Fruit fly (Drosophila melanogaster) whole organism, embryonic: ENCODE data around the gene numb.

ENCODE experiments used
- CG10565 ChIP-seq: fragments of 200-800 bp; sonication (Bioruptor generic); optimal IDR thresholded peaks from 3 replicates; lab custom pipeline; 2016; ENCODE audit warnings: missing biosample characterization, mild to moderate bottlenecking, missing genetic modification characterization
- CG11723 ChIP-seq: fragments of 200-800 bp; sonication (Bioruptor generic); optimal IDR thresholded peaks from 2 replicates; lab custom pipeline; 2017; ENCODE audit warnings: missing biosample characterization, mild to moderate bottlenecking, missing genetic modification characterization
- CG12769 ChIP-seq: fragments of 200-800 bp; sonication (Bioruptor generic); optimal IDR thresholded peaks from 2 replicates; lab custom pipeline; 2019; ENCODE audit warnings: missing biosample characterization, mild to moderate bottlenecking, missing genetic modification characterization, moderate library complexity
- CG13287 ChIP-seq: fragments of 200-800 bp; sonication (Bioruptor generic); IDR thresholded peaks from 2 replicates; pipeline ENCODE4 v1.3.6; 2022; ENCODE audit warnings: missing biosample characterization, missing genetic modification characterization; ENCODE audit not compliant: partially characterized antibody
- CG15073 ChIP-seq: fragments of 200-800 bp; sonication (Bioruptor generic); optimal IDR thresholded peaks from 2 replicates; lab custom pipeline; 2016; ENCODE audit warnings: missing biosample characterization, missing genetic modification characterization
- CG15269 ChIP-seq: fragments of 200-800 bp; sonication (Bioruptor generic); optimal IDR thresholded peaks from 2 replicates; lab custom pipeline; 2018; ENCODE audit warnings: missing biosample characterization, mild to moderate bottlenecking, missing genetic modification characterization, moderate library complexity
- CG31441 ChIP-seq: fragments of 200-800 bp; sonication (Bioruptor generic); IDR thresholded peaks from 2 replicates; pipeline ENCODE4 v1.3.6; 2022; ENCODE audit warnings: missing biosample characterization, missing genetic modification characterization
- CG3995 ChIP-seq: fragments of 200-800 bp; sonication (Bioruptor generic); optimal IDR thresholded peaks from 3 replicates; lab custom pipeline; 2016; ENCODE audit warnings: missing biosample characterization, missing genetic modification characterization
- CG5245 ChIP-seq: fragments of 200-800 bp; sonication (Bioruptor generic); optimal IDR thresholded peaks from 3 replicates; lab custom pipeline; 2016; ENCODE audit warnings: missing biosample characterization, missing genetic modification characterization
- CG7786 ChIP-seq: fragments of 200-800 bp; sonication (Bioruptor generic); optimal IDR thresholded peaks from 2 replicates; lab custom pipeline; 2016; ENCODE audit warnings: missing biosample characterization, missing genetic modification characterization
- CG7839 ChIP-seq: fragments of 200-800 bp; sonication (Bioruptor generic); optimal IDR thresholded peaks from 3 replicates; lab custom pipeline; 2018; ENCODE audit warnings: missing biosample characterization, mild to moderate bottlenecking, missing genetic modification characterization, moderate library complexity
- CG8388 ChIP-seq: fragments of 200-800 bp; sonication (Bioruptor generic); optimal IDR thresholded peaks from 2 replicates; lab custom pipeline; 2019; ENCODE audit warnings: missing biosample characterization, mild to moderate bottlenecking, missing genetic modification characterization, moderate library complexity
- CG8944 ChIP-seq: fragments of 200-800 bp; sonication (Bioruptor generic); optimal IDR thresholded peaks from 3 replicates; lab custom pipeline; 2016; ENCODE audit warnings: missing biosample characterization, missing genetic modification characterization
- CG9797 ChIP-seq: fragments of 200-800 bp; sonication (Bioruptor generic); optimal IDR thresholded peaks from 3 replicates; lab custom pipeline; 2018; ENCODE audit warnings: missing biosample characterization, mild to moderate bottlenecking, missing genetic modification characterization
- Chrac-16 ChIP-seq: fragments of 200-800 bp; sonication (Bioruptor generic); optimal IDR thresholded peaks from 3 replicates; lab custom pipeline; 2016; ENCODE audit warnings: missing biosample characterization, missing genetic modification characterization
- D19B ChIP-seq: fragments of 200-800 bp; sonication (Bioruptor generic); optimal IDR thresholded peaks from 2 replicates; lab custom pipeline; 2017; ENCODE audit warnings: missing biosample characterization, mild to moderate bottlenecking, missing genetic modification characterization
- Ets65A ChIP-seq: fragments of 200-800 bp; sonication (Bioruptor generic); peaks from one replicate; lab custom pipeline; 2016; ENCODE audit warnings: missing biosample characterization, missing genetic modification characterization
- Gug ChIP-seq: fragments of 200-800 bp; sonication (Bioruptor generic); IDR thresholded peaks from 4 replicates; pipeline ENCODE4 v1.3.6; 2022; ENCODE audit warnings: missing biosample characterization, missing genetic modification characterization
- HLH3B ChIP-seq: fragments of 200-800 bp; sonication (Bioruptor generic); IDR thresholded peaks from 2 replicates; pipeline ENCODE4 v1.3.6; 2022; ENCODE audit warnings: missing biosample characterization, missing genetic modification characterization
- HLH54F ChIP-seq: fragments of 200-800 bp; sonication (Bioruptor generic); optimal IDR thresholded peaks from 3 replicates; lab custom pipeline; 2016; ENCODE audit warnings: missing biosample characterization, missing genetic modification characterization
- Hr39 ChIP-seq: fragments of >200 bp; optimal IDR thresholded peaks from 2 replicates; lab custom pipeline; 2017
- Lim3 ChIP-seq: fragments of 200-800 bp; sonication (Bioruptor generic); IDR thresholded peaks from 2 replicates; pipeline ENCODE4 v1.3.6; 2022; ENCODE audit warnings: missing biosample characterization, missing genetic modification characterization
- NC2α ChIP-seq: fragments of 200-800 bp; sonication (Bioruptor generic); optimal IDR thresholded peaks from 2 replicates; lab custom pipeline; 2016; ENCODE audit warnings: missing biosample characterization, missing genetic modification characterization
- Oaz ChIP-seq: fragments of 200-800 bp; sonication (Bioruptor generic); IDR thresholded peaks from 2 replicates; pipeline ENCODE4 v1.3.6; 2022; ENCODE audit warnings: missing biosample characterization, missing genetic modification characterization
- Pdp1 ChIP-seq, 2 experiments: fragments of 200-800 bp; sonication (Bioruptor generic); optimal IDR thresholded peaks; 3 replicates each; lab custom pipeline; 2016; ENCODE audit warnings: missing biosample characterization in 2 of 2, missing genetic modification characterization in 2 of 2, mild to moderate bottlenecking in 1 of 2, moderate library complexity in 1 of 2
- Ptx1 ChIP-seq: fragments of 200-800 bp; sonication (Bioruptor generic); IDR thresholded peaks from 2 replicates; pipeline ENCODE4 v1.3.6; 2022; ENCODE audit warnings: missing biosample characterization, missing genetic modification characterization
- Xbp1 ChIP-seq: fragments of 200-800 bp; sonication (Bioruptor generic); optimal IDR thresholded peaks from 3 replicates; lab custom pipeline; 2016; ENCODE audit warnings: missing biosample characterization, mild to moderate bottlenecking, missing genetic modification characterization
- al ChIP-seq: fragments of 200-800 bp; sonication (Bioruptor generic); IDR thresholded peaks from 2 replicates; pipeline ENCODE4 v1.3.6; 2022; ENCODE audit warnings: missing biosample characterization, missing genetic modification characterization
- ap ChIP-seq: fragments of 200-800 bp; sonication (Bioruptor generic); IDR thresholded peaks from 2 replicates; pipeline ENCODE4 v1.3.6; 2022; ENCODE audit warnings: missing biosample characterization, missing genetic modification characterization
- da ChIP-seq: fragments of 200-800 bp; sonication (Bioruptor generic); optimal IDR thresholded peaks from 2 replicates; lab custom pipeline; 2016; ENCODE audit warnings: missing biosample characterization, missing genetic modification characterization
- disco-r ChIP-seq: fragments of 200-800 bp; sonication (Bioruptor generic); optimal IDR thresholded peaks from 2 replicates; lab custom pipeline; 2016; ENCODE audit warnings: missing biosample characterization, missing genetic modification characterization
- fru ChIP-seq: fragments of >200 bp; optimal IDR thresholded peaks from 2 replicates; lab custom pipeline; 2017
- gcm ChIP-seq: fragments of 200-800 bp; sonication (Bioruptor generic); optimal IDR thresholded peaks from 2 replicates; lab custom pipeline; 2019; ENCODE audit warnings: missing biosample characterization, mild to moderate bottlenecking, missing genetic modification characterization, moderate library complexity
- gcm2 ChIP-seq: fragments of 200-800 bp; sonication (Bioruptor generic); optimal IDR thresholded peaks from 2 replicates; lab custom pipeline; 2016; ENCODE audit warnings: missing biosample characterization, missing genetic modification characterization
- gsb-n ChIP-seq: fragments of 200-800 bp; sonication (Bioruptor generic); optimal IDR thresholded peaks from 3 replicates; lab custom pipeline; 2018; ENCODE audit warnings: missing biosample characterization, mild to moderate bottlenecking, missing genetic modification characterization
- gt ChIP-seq: fragments of 200-800 bp; sonication (Bioruptor generic); IDR thresholded peaks from 2 replicates; pipeline ENCODE4 v1.3.6; 2022; ENCODE audit warnings: missing biosample characterization, missing genetic modification characterization
- lbe ChIP-seq: fragments of 200-800 bp; sonication (Bioruptor generic); optimal IDR thresholded peaks from 2 replicates; lab custom pipeline; 2016; ENCODE audit warnings: missing biosample characterization, mild to moderate bottlenecking, missing genetic modification characterization
- prd ChIP-seq, 3 experiments: fragments of >200 bp in 2 of 3; fragments of 200-800 bp in 1 of 3; sonication (Bioruptor generic) in 1 of 3; optimal IDR thresholded peaks in 2 of 3; IDR thresholded peaks in 1 of 3; 2 replicates in 2 of 3; 3 replicates in 1 of 3; pipeline versions ENCODE4 v1.3.6 to Lab custom; 2017 to 2022; ENCODE audit warnings: missing biosample characterization in 1 of 3, missing genetic modification characterization in 1 of 3
- psq ChIP-seq: fragments of 200-800 bp; sonication (Bioruptor generic); optimal IDR thresholded peaks from 2 replicates; lab custom pipeline; 2017; ENCODE audit warnings: missing biosample characterization, missing genetic modification characterization
- pum ChIP-seq: fragments of 200-800 bp; sonication (Bioruptor generic); optimal IDR thresholded peaks from 2 replicates; lab custom pipeline; 2016; ENCODE audit warnings: missing biosample characterization, missing genetic modification characterization
- row ChIP-seq: fragments of 200-800 bp; sonication (Bioruptor generic); IDR thresholded peaks from 3 replicates; pipeline ENCODE4 v1.3.6; 2022; ENCODE audit warnings: missing biosample characterization, missing genetic modification characterization
- sens ChIP-seq: fragments of 200-800 bp; sonication (Bioruptor generic); peaks from one replicate; lab custom pipeline; 2016; ENCODE audit warnings: missing biosample characterization, missing genetic modification characterization
- sens-2 ChIP-seq: fragments of 200-800 bp; sonication (Bioruptor generic); IDR thresholded peaks from 2 replicates; pipeline ENCODE4 v1.3.6; 2022; ENCODE audit warnings: missing biosample characterization, missing genetic modification characterization
- shn ChIP-seq: fragments of 200-800 bp; sonication (Bioruptor generic); optimal IDR thresholded peaks from 3 replicates; lab custom pipeline; 2016; ENCODE audit warnings: missing biosample characterization, missing genetic modification characterization
- sna ChIP-seq: fragments of 200-800 bp; sonication (Bioruptor generic); IDR thresholded peaks from 2 replicates; pipeline ENCODE4 v1.3.6; 2022; ENCODE audit warnings: missing biosample characterization, missing genetic modification characterization; ENCODE audit not compliant: partially characterized antibody
- tup ChIP-seq: fragments of 200-800 bp; sonication (Bioruptor generic); optimal IDR thresholded peaks from 2 replicates; lab custom pipeline; 2016; ENCODE audit warnings: missing biosample characterization, mild to moderate bottlenecking, missing genetic modification characterization, moderate library complexity
- zf30C ChIP-seq: fragments of 200-800 bp; sonication (Bioruptor generic); optimal IDR thresholded peaks from 3 replicates; lab custom pipeline; 2018; ENCODE audit warnings: missing biosample characterization, mild to moderate bottlenecking, missing genetic modification characterization

Gene numb

DNA sequence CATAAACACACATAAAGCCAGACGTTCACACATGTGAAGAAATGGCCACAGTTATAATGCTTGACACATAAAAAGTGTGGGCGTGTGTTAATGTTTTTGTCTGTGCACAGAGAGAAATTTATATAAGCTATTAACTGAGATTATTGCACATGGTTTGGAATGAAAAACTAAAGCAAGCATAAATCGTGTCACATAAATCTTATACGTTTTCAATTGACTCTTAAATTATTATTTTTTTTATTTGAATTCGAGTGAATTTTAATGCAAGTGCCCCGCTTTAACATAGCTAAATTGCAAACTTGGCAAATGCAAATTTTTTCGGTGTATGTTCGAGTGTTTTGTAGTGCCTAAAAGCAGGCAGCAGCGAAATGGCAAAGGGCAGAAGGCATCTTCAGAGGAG is 50.2 kb downstream of the numb start (continued):
- TF ChIP-seq CG12769 (tag; lab: Kevin White, UChicago) (no peak), da (GFP tag; lab: Kevin White, UChicago) (no peak), CG7786 (GFP tag; lab: Kevin White, UChicago) (no peak), shn (GFP tag; lab: Kevin White, UChicago) (no peak), Ptx1 (peak; percentile 24; the same call in 1 of the 2 replicates), CG8944 (GFP tag; lab: Kevin White, UChicago) (no peak), Chrac-16 (GFP tag; lab: Kevin White, UChicago) (no peak), HLH54F (no peak), CG5245 (GFP tag; lab: Kevin White, UChicago) (no peak), CG3995 (GFP tag; lab: Kevin White, UChicago) (no peak), CG10565 (GFP tag; lab: Kevin White, UChicago) (no peak), prd (optimal IDR thresholded peaks at IDR 0.05; lab: Kevin White, UChicago) (no peak), prd (GFP tag; IDR thresholded peaks at IDR 0.05; lab: Robert Waterston, UW) (peak; percentile 36; the same call in 1 of the 3 replicates), sens (GFP tag; lab: Kevin White, UChicago) (peak; percentile 60), row (GFP tag; lab: Robert Waterston, UW) (peak; percentile 33; the same call in 2 of the 3 replicates), psq (GFP tag; lab: Kevin White, UChicago) (no peak), CG11723 (no peak), CG9797 (GFP tag; lab: Kevin White, UChicago) (no peak), Xbp1 (GFP tag; lab: Kevin White, UChicago) (no peak), gsb-n (tag; lab: Kevin White, UChicago) (no peak), Oaz (no peak), NC2α (no peak), lbe (GFP tag; lab: Kevin White, UChicago) (no peak), CG8388 (GFP tag; lab: Kevin White, UChicago) (no peak), D19B (no peak), HLH3B (GFP tag; lab: Robert Waterston, UW) (0 out of 2 replicates have a peak, but pooled peaks have one; percentile 8), sens-2 (no peak), ap (GFP tag; lab: Robert Waterston, UW) (no peak), al (no peak), Lim3 (GFP tag; lab: Robert Waterston, UW) (no peak), Gug (no peak), CG13287 (GFP tag; lab: Robert Waterston, UW) (no peak), CG15269 (tag; lab: Kevin White, UChicago) (no peak), gcm2 (no peak), tup (GFP tag; lab: Kevin White, UChicago) (no peak), Ets65A (GFP tag; lab: Kevin White, UChicago) (peak; percentile 51), gt (no peak), zf30C (GFP tag; lab: Kevin White, UChicago) (no peak), sna (no peak), pum (GFP tag; lab: Kevin White, UChicago) (no peak), fru (lab: Kevin White, UChicago) (no peak), gcm (no peak), CG31441 (GFP tag; lab: Robert Waterston, UW) (0 out of 2 replicates have a peak, but pooled peaks have one; percentile 9), Pdp1 (GFP tag; optimal IDR thresholded peaks at IDR 0.05; lab: Kevin White, UChicago) (no peak), CG15073 (no peak), CG7839 (tag; lab: Kevin White, UChicago) (peak; percentile 11), Hr39 (no peak), disco-r (GFP tag; lab: Kevin White, UChicago) (no peak)
- TF ChIP-seq, all 482 proteins: peak for 18
